Worm (Caenorhabditis elegans) whole organism, L1 larva: ENCODE measurements around the gene lig-1.

Source experiments
- C16A3.4 ChIP-seq: fragments of 150-350 bp; optimal IDR thresholded peaks from 2 replicates; lab custom pipeline; 2014; ENCODE audit warnings: missing biosample characterization, missing genetic modification characterization
- alr-1 ChIP-seq: fragments of 200-800 bp; sonication (Bioruptor generic); optimal IDR thresholded peaks from 2 replicates; lab custom pipeline; 2018; ENCODE audit warnings: borderline replicate concordance, mild to moderate bottlenecking, missing genetic modification characterization, missing compliant biosample characterization
- ama-1 ChIP-seq: fragments of 150-350 bp; optimal IDR thresholded peaks from 2 replicates; lab custom pipeline; 2014
- blmp-1 ChIP-seq: fragments of 150-350 bp; optimal IDR thresholded peaks from 2 replicates; lab custom pipeline; 2014; ENCODE audit warnings: missing biosample characterization, missing genetic modification characterization
- ceh-8 ChIP-seq: fragments of 200-800 bp; sonication (Bioruptor generic); optimal IDR thresholded peaks from 2 replicates; lab custom pipeline; 2018; ENCODE audit warnings: mild to moderate bottlenecking, missing genetic modification characterization, moderate library complexity, missing compliant biosample characterization
- ceh-82 ChIP-seq, 3 experiments: fragments of 150-350 bp in 1 of 3; sonication (generic microtip) in 2 of 3; optimal IDR thresholded peaks; 2 replicates each; lab custom pipeline; 2014 to 2017; ENCODE audit warnings: missing biosample characterization in 3 of 3, missing genetic modification characterization in 3 of 3
- ceh-88 ChIP-seq: fragments of 200-800 bp; sonication (Bioruptor generic); IDR thresholded peaks from 2 replicates; pipeline ENCODE4 v1.3.6; 2022; ENCODE audit warnings: missing genetic modification characterization, missing compliant biosample characterization
- dpl-1 ChIP-seq, 3 experiments: fragments of 150-350 bp in 2 of 3; sonication (generic microtip) in 1 of 3; optimal IDR thresholded peaks; 2 replicates each; lab custom pipeline; 2014 to 2017; ENCODE audit warnings: missing biosample characterization in 3 of 3, missing genetic modification characterization in 3 of 3, missing genetic modification reagents in 3 of 3
- dsc-1 ChIP-seq: sonication (generic microtip); optimal IDR thresholded peaks from 2 replicates; lab custom pipeline; 2016; ENCODE audit warnings: mild to moderate bottlenecking, missing genetic modification characterization, missing compliant biosample characterization
- efl-1 ChIP-seq, 4 experiments: fragments of 150-350 bp; optimal IDR thresholded peaks in 3 of 4; peaks in 1 of 4; 1 replicate in 1 of 4; 2 replicates in 3 of 4; lab custom pipeline; 2014; ENCODE audit warnings: missing biosample characterization in 2 of 4, missing genetic modification characterization in 2 of 4, missing genetic modification reagents in 2 of 4
- egl-13 ChIP-seq: sonication (generic microtip); optimal IDR thresholded peaks from 2 replicates; lab custom pipeline; 2016; ENCODE audit warnings: missing genotype, missing genetic modification reagents, missing genetic modification characterization, missing compliant biosample characterization
- elt-2 ChIP-seq: sonication (generic microtip); optimal IDR thresholded peaks from 2 replicates; lab custom pipeline; 2016; ENCODE audit warnings: missing genetic modification characterization, mild to moderate bottlenecking, inconsistent platforms, missing compliant biosample characterization, missing genetic modification reagents
- elt-3 ChIP-seq, 6 experiments: fragments of 150-350 bp in 1 of 6; sonication (generic microtip); optimal IDR thresholded peaks; 2 replicates each; lab custom pipeline; 2017 to 2018; ENCODE audit warnings: missing biosample characterization in 6 of 6, missing genetic modification characterization in 6 of 6, inconsistent platforms in 1 of 6
- fkh-10 ChIP-seq: sonication (generic microtip); optimal IDR thresholded peaks from 2 replicates; lab custom pipeline; 2017; ENCODE audit warnings: missing biosample characterization, missing genetic modification reagents, missing genetic modification characterization
- fkh-4 ChIP-seq: sonication (generic microtip); optimal IDR thresholded peaks from 2 replicates; lab custom pipeline; 2016; ENCODE audit warnings: missing compliant biosample characterization, missing genetic modification characterization, borderline replicate concordance
- fkh-8 ChIP-seq: sonication (generic microtip); optimal IDR thresholded peaks from 2 replicates; lab custom pipeline; 2016; ENCODE audit warnings: mild to moderate bottlenecking, missing genetic modification characterization, missing compliant biosample characterization
- hlh-17 ChIP-seq: fragments of 200-800 bp; sonication (Bioruptor generic); optimal IDR thresholded peaks from 2 replicates; lab custom pipeline; 2018; ENCODE audit warnings: missing genetic modification characterization, mild to moderate bottlenecking, missing compliant biosample characterization, moderate library complexity, borderline replicate concordance
- hlh-4 ChIP-seq: sonication (generic microtip); optimal IDR thresholded peaks from 2 replicates; lab custom pipeline; 2016; ENCODE audit warnings: mild to moderate bottlenecking, missing genetic modification characterization, missing compliant biosample characterization
- hpl-2 ChIP-seq: fragments of 150-350 bp; optimal IDR thresholded peaks from 2 replicates; lab custom pipeline; 2014; ENCODE audit warnings: missing biosample characterization, missing genetic modification reagents, missing genetic modification characterization
- irx-1 ChIP-seq: sonication (generic microtip); optimal IDR thresholded peaks from 2 replicates; lab custom pipeline; 2016; ENCODE audit warnings: missing genetic modification characterization, missing compliant biosample characterization
- lin-15B ChIP-seq: fragments of 150-350 bp; sonication (generic microtip); optimal IDR thresholded peaks from 3 replicates; lab custom pipeline; 2014; ENCODE audit warnings: missing biosample characterization, missing genetic modification characterization
- lin-35 ChIP-seq, 2 experiments: fragments of 150-350 bp; optimal IDR thresholded peaks; 2 replicates each; lab custom pipeline; 2014; ENCODE audit warnings: missing biosample characterization in 2 of 2, missing genetic modification characterization in 2 of 2, missing genetic modification reagents in 2 of 2
- lir-3 ChIP-seq: sonication (generic microtip); optimal IDR thresholded peaks from 2 replicates; lab custom pipeline; 2016; ENCODE audit warnings: mild to moderate bottlenecking, missing genetic modification characterization, moderate library complexity, missing compliant biosample characterization; ENCODE audit not compliant: poor library complexity
- lsy-2 ChIP-seq, 2 experiments: fragments of 150-350 bp; optimal IDR thresholded peaks; 2 replicates each; lab custom pipeline; 2014; ENCODE audit warnings: missing biosample characterization in 2 of 2, missing genetic modification characterization in 2 of 2
- mef-2 ChIP-seq: fragments of 150-350 bp; optimal IDR thresholded peaks from 2 replicates; lab custom pipeline; 2014; ENCODE audit warnings: missing biosample characterization, missing genetic modification characterization
- nhr-12 ChIP-seq: sonication (generic microtip); optimal IDR thresholded peaks from 2 replicates; lab custom pipeline; 2017; ENCODE audit warnings: missing biosample characterization, missing genetic modification characterization
- nhr-19 ChIP-seq: fragments of 200-800 bp; sonication (Bioruptor generic); conservative IDR thresholded peaks from 2 replicates; pipeline ENCODE4 v1.3.6; 2022; ENCODE audit warnings: missing genetic modification characterization, missing compliant biosample characterization
- nhr-20 ChIP-seq: sonication (generic microtip); optimal IDR thresholded peaks from 2 replicates; lab custom pipeline; 2016; ENCODE audit warnings: mild to moderate bottlenecking, missing genetic modification characterization, missing compliant biosample characterization
- nhr-237 ChIP-seq: fragments of 150-350 bp; optimal IDR thresholded peaks from 2 replicates; lab custom pipeline; 2014; ENCODE audit warnings: missing biosample characterization, missing genetic modification characterization
- nhr-28 ChIP-seq: fragments of 150-350 bp; optimal IDR thresholded peaks from 2 replicates; lab custom pipeline; 2014; ENCODE audit warnings: missing biosample characterization, missing genetic modification characterization
- nhr-71 ChIP-seq: sonication (generic microtip); optimal IDR thresholded peaks from 2 replicates; lab custom pipeline; 2016; ENCODE audit warnings: mild to moderate bottlenecking, missing genetic modification characterization, moderate library complexity, missing compliant biosample characterization
- nhr-76 ChIP-seq: sonication (generic microtip); optimal IDR thresholded peaks from 2 replicates; lab custom pipeline; 2017; ENCODE audit warnings: missing biosample characterization, missing genetic modification characterization
- nhr-90 ChIP-seq: sonication (generic microtip); optimal IDR thresholded peaks from 2 replicates; lab custom pipeline; 2016; ENCODE audit warnings: mild to moderate bottlenecking, missing genetic modification characterization, missing compliant biosample characterization; ENCODE audit not compliant: poor library complexity
- pqm-1 ChIP-seq: sonication (generic microtip); optimal IDR thresholded peaks from 3 replicates; lab custom pipeline; 2017; ENCODE audit warnings: missing biosample characterization, missing genetic modification characterization
- skn-1 ChIP-seq: fragments of 150-350 bp; optimal IDR thresholded peaks from 2 replicates; lab custom pipeline; 2014; ENCODE audit warnings: missing biosample characterization, missing genetic modification characterization
- snpc-4 ChIP-seq: fragments of 150-350 bp; optimal IDR thresholded peaks from 2 replicates; lab custom pipeline; 2014; ENCODE audit warnings: missing biosample characterization, missing genetic modification characterization
- sptf-1 ChIP-seq: fragments of 150-350 bp; optimal IDR thresholded peaks from 2 replicates; lab custom pipeline; 2014; ENCODE audit warnings: missing biosample characterization, missing genetic modification characterization
- sup-37 ChIP-seq: fragments of 200-800 bp; sonication (Bioruptor generic); optimal IDR thresholded peaks from 2 replicates; lab custom pipeline; 2018; ENCODE audit warnings: mild to moderate bottlenecking, missing genetic modification characterization, missing compliant biosample characterization
- tbx-2 ChIP-seq: sonication (generic microtip); optimal IDR thresholded peaks from 2 replicates; lab custom pipeline; 2016; ENCODE audit warnings: missing genetic modification characterization, missing compliant biosample characterization
- unc-130 ChIP-seq: fragments of 150-350 bp; optimal IDR thresholded peaks from 2 replicates; lab custom pipeline; 2017; ENCODE audit warnings: missing biosample characterization, missing genetic modification characterization, inconsistent platforms
- unc-86 ChIP-seq: sonication (generic microtip); optimal IDR thresholded peaks from 2 replicates; lab custom pipeline; 2016; ENCODE audit warnings: missing genetic modification characterization, missing compliant biosample characterization
- unc-98 ChIP-seq: fragments of 200-800 bp; sonication (Bioruptor generic); IDR thresholded peaks from 2 replicates; pipeline ENCODE4 v1.3.6; 2022; ENCODE audit warnings: missing genetic modification characterization, missing compliant biosample characterization
- vab-15 ChIP-seq: sonication (generic microtip); optimal IDR thresholded peaks from 2 replicates; lab custom pipeline; 2017; ENCODE audit warnings: missing genotype, mild to moderate bottlenecking, missing genetic modification characterization, missing compliant biosample characterization
- xbp-1 ChIP-seq: sonication (generic microtip); optimal IDR thresholded peaks from 2 replicates; lab custom pipeline; 2016; ENCODE audit warnings: missing genetic modification characterization, missing compliant biosample characterization
- ztf-4 ChIP-seq: fragments of 150-350 bp; optimal IDR thresholded peaks from 2 replicates; lab custom pipeline; 2014; ENCODE audit warnings: missing biosample characterization, missing genetic modification characterization

Gene lig-1

DNA sequence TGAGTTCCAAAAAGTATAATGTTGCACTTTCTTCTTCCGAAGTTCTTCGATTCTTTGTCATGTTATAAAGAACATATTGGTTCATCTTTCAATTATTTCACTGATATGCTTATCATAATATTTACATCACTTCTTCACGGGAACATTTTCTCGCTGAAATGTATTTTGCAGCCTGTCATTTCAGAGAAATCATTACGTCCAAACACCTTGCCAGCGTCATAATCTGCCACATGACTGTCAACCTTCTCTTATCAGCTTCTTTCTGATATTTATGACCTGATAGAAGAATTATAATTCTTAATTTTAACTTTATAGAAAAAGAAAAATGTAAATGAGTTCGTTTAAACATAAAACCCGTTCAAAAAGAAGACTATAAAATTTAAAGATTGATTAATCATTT lies 11.8 kb upstream of the lig-1 start:
- TF ChIP-seq elt-2 (tag; lab: Kevin White, UChicago) (peak; percentile 98), egl-13 (no peak), hpl-2 (GFP tag; lab: Kevin White, UChicago) (no peak), nhr-90 (tag; lab: Kevin White, UChicago) (peak; percentile 41), unc-130 (tag; lab: Kevin White, UChicago) (no peak), pqm-1 (tag; lab: Kevin White, UChicago) (peak; percentile 76), fkh-4 (no peak), ceh-82 (tag; optimal IDR thresholded peaks at IDR 0.05; lab: Kevin White, UChicago) (no peak), tbx-2 (no peak), nhr-71 (peak; percentile 47), lin-35 (GFP tag; optimal IDR thresholded peaks at IDR 0.05; lab: Kevin White, UChicago) (peak in 1 of 2 experiments; percentile 12), C16A3.4 (no peak), hlh-17 (GFP tag; lab: Kevin White, UChicago) (no peak), nhr-20 (tag; lab: Kevin White, UChicago) (peak; percentile 10), nhr-12 (tag; lab: Kevin White, UChicago) (no peak), skn-1 (tag; lab: Kevin White, UChicago) (no peak)

DNA sequence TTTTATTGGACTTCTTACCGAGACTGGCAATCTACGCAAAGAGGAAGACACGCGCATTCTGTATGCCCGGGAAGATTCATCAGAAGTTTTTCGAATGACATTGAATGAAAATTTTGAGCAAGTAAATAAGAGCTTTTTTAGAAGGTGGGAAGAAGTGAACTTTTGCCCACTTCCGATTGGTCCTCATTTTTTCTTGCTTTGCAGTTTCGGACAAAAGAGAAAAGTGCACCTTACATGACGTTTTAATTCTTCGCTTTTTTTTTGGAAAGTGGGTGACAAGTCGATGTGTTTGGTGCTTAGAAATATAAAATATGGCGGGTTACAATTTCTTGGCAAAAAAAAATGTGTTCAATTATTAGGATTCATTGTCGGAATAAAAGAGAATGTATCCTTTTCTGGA lies 9.5 kb upstream of the lig-1 start, which contains the start of gene secs-1:
TSS of gene secs-1 (minus strand) at position 101 of the 400 bp plus-strand sequence.
- no peak for TF ChIP-seq irx-1
- no peak for TF ChIP-seq lin-15B
- TF ChIP-seq dpl-1 (GFP tag; optimal IDR thresholded peaks at IDR 0.05; lab: Kevin White, UChicago): no peak

DNA sequence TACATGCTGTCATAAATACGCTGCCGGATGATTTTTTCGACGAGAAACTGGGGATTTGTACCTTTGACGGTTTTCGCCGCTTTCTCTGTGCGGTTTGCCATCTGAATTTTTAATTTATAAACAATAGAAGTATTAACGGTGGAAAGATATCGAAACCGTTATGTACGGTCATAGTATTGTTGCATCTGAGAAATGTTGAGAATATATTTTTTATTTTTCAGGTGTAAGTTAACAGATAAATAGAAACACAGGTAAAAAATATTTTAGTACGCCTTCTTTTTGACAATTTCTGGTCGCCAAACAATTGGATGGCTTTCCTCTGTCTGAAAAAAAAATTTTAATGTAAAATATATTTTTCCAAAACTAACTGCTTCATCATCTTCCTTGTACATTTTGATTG lies 8.0 kb upstream of the lig-1 start, which contains the start of gene prp-38:
TSS of gene prp-38 (minus strand) at position 101 of the 400 bp plus-strand sequence.
- TF ChIP-seq nhr-12 (tag; lab: Kevin White, UChicago): no peak
- no peak for TF ChIP-seq alr-1
- TF ChIP-seq ceh-88 (GFP tag; lab: Robert Waterston, UW): no peak
- no peak for TF ChIP-seq elt-3 (tag; optimal IDR thresholded peaks at IDR 0.05; lab: Kevin White, UChicago)
- TF ChIP-seq nhr-19: no peak
- TF ChIP-seq lsy-2 (tag; optimal IDR thresholded peaks at IDR 0.05; lab: Kevin White, UChicago): no peak
- TF ChIP-seq ceh-82 (tag; optimal IDR thresholded peaks at IDR 0.05; lab: Kevin White, UChicago): no peak
- no peak for TF ChIP-seq blmp-1
- no peak for TF ChIP-seq efl-1 (optimal IDR thresholded peaks at IDR 0.05; lab: Kevin White, UChicago)
- no peak for TF ChIP-seq efl-1 (GFP tag; optimal IDR thresholded peaks at IDR 0.05 in 1 of 2; lab: Kevin White, UChicago)
- TF ChIP-seq, all 84 proteins: peak for 0

DNA sequence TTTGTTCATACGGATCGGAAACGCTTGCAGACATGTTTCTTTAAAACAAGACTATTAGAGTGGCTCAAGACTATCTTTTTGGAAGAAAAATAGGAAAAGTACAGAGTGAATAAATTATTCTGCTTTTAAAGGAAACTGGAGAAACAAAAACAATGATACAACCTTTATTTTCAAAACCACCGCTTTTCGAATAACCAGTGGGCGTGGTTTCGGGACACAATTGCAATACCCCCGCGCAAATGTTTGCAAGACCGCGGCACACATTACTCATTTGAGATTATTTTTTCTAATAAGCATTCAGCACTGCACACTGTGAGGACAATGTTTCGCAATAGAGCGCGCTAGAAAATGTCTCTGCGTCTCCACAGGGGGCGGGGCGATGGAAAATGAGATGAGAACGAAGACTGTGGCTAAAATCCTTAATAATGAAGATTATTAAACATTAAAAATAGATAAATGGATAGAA lies 6.0 kb upstream of the lig-1 start, which contains the start of gene plrg-1:
TSS of gene plrg-1 (minus strand) at position 51 of the 466 bp plus-strand sequence.
- TF ChIP-seq dpl-1 (GFP tag; optimal IDR thresholded peaks at IDR 0.05; lab: Kevin White, UChicago): peak; percentile 73 to 82 (median 81)
- TF ChIP-seq lir-3 (tag; lab: Kevin White, UChicago): peak; percentile 83
- peak; percentile 76 to 86 for TF ChIP-seq lin-35 (GFP tag; optimal IDR thresholded peaks at IDR 0.05; lab: Kevin White, UChicago)
- TF ChIP-seq ama-1 (lab: Kevin White, UChicago): peak; percentile 26
- no peak for TF ChIP-seq nhr-28 (tag; lab: Kevin White, UChicago)
- peak; percentile 79 for TF ChIP-seq elt-2 (tag; lab: Kevin White, UChicago)
- TF ChIP-seq unc-98 (GFP tag; lab: Robert Waterston, UW): peak; percentile 52; the same call in 1 of the 2 replicates
- TF ChIP-seq sptf-1 (tag; lab: Kevin White, UChicago): no peak
- no peak for TF ChIP-seq mef-2 (tag; lab: Kevin White, UChicago)
- TF ChIP-seq unc-86 (tag; lab: Kevin White, UChicago): peak; percentile 82
- peak; percentile 83 for TF ChIP-seq ceh-8
- peak; percentile 97 for TF ChIP-seq unc-130 (tag; lab: Kevin White, UChicago)
- TF ChIP-seq ztf-4 (tag; lab: Kevin White, UChicago): peak; percentile 80
- TF ChIP-seq pqm-1 (tag; lab: Kevin White, UChicago): no peak
- TF ChIP-seq xbp-1 (tag; lab: Kevin White, UChicago): peak; percentile 86
- TF ChIP-seq vab-15 (tag; lab: Kevin White, UChicago): peak; percentile 75
- TF ChIP-seq efl-1 (optimal IDR thresholded peaks at IDR 0.05; lab: Kevin White, UChicago): peak; percentile 80 to 86
- TF ChIP-seq efl-1 (GFP tag; optimal IDR thresholded peaks at IDR 0.05 in 1 of 2; lab: Kevin White, UChicago): peak; percentile 79 to 98
- TF ChIP-seq hlh-4 (tag; lab: Kevin White, UChicago): no peak
- peak; percentile 69 for TF ChIP-seq sup-37 (GFP tag; lab: Kevin White, UChicago)
- TF ChIP-seq nhr-76 (tag; lab: Kevin White, UChicago): no peak
- peak; percentile 89 for TF ChIP-seq nhr-90 (tag; lab: Kevin White, UChicago)
- peak; percentile 69 to 89 (median 84) for TF ChIP-seq ceh-82 (tag; optimal IDR thresholded peaks at IDR 0.05; lab: Kevin White, UChicago)
- TF ChIP-seq nhr-237 (tag; lab: Kevin White, UChicago): peak; percentile 57
- TF ChIP-seq fkh-10 (GFP tag; lab: Kevin White, UChicago): peak; percentile 41
- TF ChIP-seq dsc-1: peak; percentile 91
- TF ChIP-seq snpc-4: peak; percentile 90
- peak; percentile 72 for TF ChIP-seq fkh-8 (tag; lab: Kevin White, UChicago)
